Worm (Caenorhabditis elegans) whole organism, L4/young adult: Measurements from ENCODE around the gene C02F12.8.

ENCODE experiments used
- W03F9.2 ChIP-seq: fragments of 150-350 bp; optimal IDR thresholded peaks from 2 replicates; lab custom pipeline; 2014; ENCODE audit warnings: missing biosample characterization, missing genetic modification characterization
- dao-5 ChIP-seq: sonication (generic microtip); optimal IDR thresholded peaks from 2 replicates; lab custom pipeline; 2016; ENCODE audit warnings: missing genotype, missing genetic modification characterization, moderate library complexity, missing compliant biosample characterization
- him-1 ChIP-seq: sonication (generic microtip); optimal IDR thresholded peaks from 2 replicates; lab custom pipeline; 2016; ENCODE audit warnings: missing genotype, missing genetic modification reagents, missing genetic modification characterization, missing compliant biosample characterization

- no peak for TF ChIP-seq dao-5
- TF ChIP-seq W03F9.2 (tag; lab: Kevin White, UChicago) = no peak
- no peak for TF ChIP-seq him-1
Observed at ce11 chrX:3654623-3655022, 38.4 kb downstream of the C02F12.8 start, which contains the start of gene R11G1.11.
